Worm (Caenorhabditis elegans): ENCODE results near the gene ZK822.1.

Gene ZK822.1

DNA sequence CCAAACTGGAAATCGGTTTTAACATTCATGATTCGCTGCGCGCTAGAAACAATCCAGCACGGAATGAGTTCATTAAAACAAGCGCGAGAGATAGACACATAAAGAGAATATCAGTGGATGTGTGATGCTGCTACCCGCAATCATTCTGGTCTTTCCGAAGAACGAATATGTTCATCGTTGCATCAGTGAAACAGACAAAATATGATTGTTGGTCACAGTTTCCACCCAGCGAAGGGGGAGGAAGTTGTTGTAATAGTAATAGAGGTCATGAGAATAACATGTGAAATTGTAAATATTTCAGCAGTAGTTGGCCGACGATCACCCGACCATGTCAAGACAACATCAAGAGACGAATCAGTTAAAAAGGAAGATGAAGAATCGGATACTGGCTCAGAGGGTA is 20.7 kb downstream of the ZK822.1 start:
- no peak for TF ChIP-seq unc-62 (GFP tag; optimal IDR thresholded peaks at IDR 0.05)

DNA sequence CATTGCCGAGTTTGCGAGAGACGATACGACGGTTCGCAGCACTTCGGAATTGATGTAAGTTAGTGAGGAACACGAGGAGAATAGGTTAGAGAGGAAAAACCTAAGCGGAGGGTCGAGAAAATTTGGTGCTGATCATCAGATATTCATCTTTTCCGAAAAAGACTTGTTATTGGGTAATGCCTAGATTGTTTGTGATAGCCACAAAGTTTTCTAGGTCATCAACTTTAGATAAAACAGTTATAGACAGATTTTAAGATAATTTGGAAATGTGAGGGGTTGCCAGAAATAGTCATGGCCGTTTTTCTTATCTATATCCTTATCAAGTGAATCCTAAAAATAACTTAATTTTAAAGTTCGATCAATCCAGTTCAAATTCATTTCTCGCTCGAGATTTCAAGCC is 21.5 kb downstream of the ZK822.1 start:
- no peak for TF ChIP-seq unc-62 (GFP tag; optimal IDR thresholded peaks at IDR 0.05)

DNA sequence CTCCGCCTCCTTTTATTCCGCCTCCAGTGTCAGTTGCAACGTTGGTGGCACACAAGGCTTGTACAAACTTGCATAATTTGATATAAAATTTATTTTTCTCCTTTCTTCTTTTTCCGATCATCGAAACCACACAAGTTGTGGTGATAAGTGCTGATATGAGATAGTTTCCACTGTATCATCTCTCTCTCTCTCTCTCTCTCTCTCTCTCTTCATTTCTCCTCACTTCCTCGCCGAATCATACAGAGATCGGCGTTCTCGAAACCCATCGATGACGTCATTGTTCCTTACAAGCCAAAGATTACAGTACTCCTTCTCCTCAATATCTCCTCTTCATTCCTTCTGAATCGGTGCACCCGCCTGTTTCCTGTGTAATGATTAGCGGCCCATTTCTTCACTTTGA is 22.6 kb downstream of the ZK822.1 start, which contains the start of gene nhr-43:
TSS of gene nhr-43 (plus strand) at position 233 of the 400 bp plus-strand sequence.
- no peak for TF ChIP-seq unc-62 (GFP tag; optimal IDR thresholded peaks at IDR 0.05)

DNA sequence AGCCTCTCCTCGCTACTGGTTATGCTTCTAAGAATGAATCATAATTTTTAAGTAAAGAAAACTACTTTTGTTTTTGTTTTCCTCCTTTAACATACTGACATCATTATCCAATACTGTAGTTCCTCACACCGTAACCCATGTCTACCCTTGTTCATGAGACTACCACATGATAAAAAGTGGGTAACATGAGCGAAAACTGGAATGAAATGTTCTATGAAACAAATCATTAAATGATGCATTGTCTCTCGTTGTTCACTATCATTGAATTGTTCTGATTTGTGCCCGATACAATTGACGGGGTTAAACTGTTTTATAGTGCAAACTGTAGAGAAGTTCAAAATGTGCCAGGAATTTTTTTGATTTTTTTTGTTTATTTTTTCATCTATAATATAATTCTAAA is 24.2 kb downstream of the ZK822.1 start:
- TF ChIP-seq unc-62 (GFP tag; optimal IDR thresholded peaks at IDR 0.05) = no peak

DNA sequence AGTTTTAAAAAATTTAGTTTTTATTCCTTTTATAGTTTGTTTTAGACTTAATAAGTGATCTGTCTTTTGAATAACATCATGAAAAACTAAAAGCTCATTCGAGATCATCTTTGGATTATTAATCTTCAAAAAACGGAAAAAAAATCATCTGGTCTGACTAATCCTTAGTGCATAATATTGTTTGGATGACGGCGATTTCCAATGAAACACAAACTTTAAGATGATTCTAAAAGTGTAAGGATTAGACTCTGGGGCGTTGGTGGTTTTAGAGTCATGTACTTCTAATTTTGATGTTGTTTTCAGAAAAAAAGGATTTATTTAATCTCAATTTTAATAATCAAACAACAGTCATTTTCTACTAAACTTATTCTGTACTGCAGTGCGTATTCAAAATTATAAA is 28.6 kb downstream of the ZK822.1 start:
- TF ChIP-seq unc-62 (GFP tag; optimal IDR thresholded peaks at IDR 0.05) = no peak

DNA sequence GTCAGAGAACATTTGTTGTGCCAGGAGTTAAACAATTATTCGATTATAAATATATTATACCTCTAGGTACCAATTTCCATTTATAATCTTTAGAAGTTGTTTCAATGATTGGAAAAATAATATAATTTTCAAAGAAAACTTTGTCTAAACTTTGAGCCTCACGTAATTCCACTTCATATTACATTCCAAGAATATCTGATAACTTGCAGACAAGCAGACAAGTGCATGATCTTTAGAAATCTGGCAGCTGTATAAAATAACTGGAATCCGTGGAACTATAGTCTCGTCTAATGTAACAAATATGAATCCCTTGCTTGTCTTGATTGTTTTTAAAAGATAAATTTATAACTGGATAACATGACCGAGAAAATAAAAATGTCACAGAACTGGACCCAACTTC is 29.4 kb downstream of the ZK822.1 start:
- no peak for TF ChIP-seq unc-62 (GFP tag; optimal IDR thresholded peaks at IDR 0.05)

DNA sequence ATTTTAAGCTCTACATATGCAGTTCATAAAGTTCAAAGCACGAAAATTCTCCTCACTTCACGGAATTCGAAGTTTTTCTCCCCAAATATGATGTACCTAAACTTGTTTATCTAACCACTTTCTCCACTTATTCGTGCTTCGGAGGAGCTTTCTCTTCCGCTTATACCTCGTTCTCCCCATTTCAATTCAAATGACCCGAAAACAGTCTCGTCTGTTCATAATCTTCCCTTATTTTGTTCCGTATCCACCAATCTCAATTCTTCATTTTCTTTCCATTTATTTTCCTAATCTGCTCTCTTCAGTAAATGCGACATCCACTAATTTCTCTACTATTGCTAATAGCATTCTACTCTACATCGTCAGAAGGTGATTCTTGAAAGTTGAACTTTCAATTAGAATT is 36.6 kb downstream of the ZK822.1 start, which contains the start of gene let-653:
TSS of gene let-653 (plus strand) at position 301 of the 400 bp plus-strand sequence.
- TF ChIP-seq unc-62 (GFP tag; optimal IDR thresholded peaks at IDR 0.05) = no peak

DNA sequence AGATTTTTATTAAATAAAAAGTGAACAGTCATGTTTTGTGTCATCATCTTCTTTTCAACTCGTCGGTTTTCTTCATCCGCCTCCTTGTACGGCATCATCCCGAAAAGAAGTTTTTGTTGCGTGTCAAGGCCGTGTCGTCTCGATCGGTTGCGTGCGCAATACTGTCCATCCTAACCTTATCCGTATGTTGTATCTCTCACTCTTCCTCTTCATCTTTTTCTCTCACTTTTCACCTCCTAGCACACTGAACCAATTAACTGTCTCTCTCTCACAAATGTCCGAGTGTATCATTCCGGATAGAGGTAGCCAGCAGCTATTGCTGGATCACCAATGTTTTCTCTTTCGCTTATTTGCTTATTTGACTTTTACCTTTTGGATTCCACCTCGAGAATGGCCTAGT is 38.5 kb downstream of the ZK822.1 start:
- no peak for TF ChIP-seq unc-62 (GFP tag; optimal IDR thresholded peaks at IDR 0.05)

DNA sequence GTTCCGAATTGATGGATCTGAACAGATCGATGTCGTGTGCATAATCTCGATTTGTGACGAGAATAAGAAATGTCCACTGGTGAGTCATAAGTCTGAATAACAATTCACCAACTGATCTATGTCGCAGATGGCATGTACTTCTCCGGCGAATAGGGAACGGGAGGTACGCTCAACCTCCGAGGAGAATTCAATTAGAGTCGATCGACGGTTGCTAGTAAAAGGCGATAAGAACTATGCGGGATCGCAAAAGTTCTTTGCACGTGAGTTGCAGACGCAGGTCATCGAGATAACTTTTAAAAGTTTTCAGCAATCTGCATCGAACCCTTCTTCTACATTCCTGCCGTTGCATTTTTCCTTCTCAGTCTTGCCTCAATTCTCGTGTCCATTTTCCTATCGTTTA is 39.4 kb downstream of the ZK822.1 start:
- no peak for TF ChIP-seq unc-62 (GFP tag; optimal IDR thresholded peaks at IDR 0.05)

DNA sequence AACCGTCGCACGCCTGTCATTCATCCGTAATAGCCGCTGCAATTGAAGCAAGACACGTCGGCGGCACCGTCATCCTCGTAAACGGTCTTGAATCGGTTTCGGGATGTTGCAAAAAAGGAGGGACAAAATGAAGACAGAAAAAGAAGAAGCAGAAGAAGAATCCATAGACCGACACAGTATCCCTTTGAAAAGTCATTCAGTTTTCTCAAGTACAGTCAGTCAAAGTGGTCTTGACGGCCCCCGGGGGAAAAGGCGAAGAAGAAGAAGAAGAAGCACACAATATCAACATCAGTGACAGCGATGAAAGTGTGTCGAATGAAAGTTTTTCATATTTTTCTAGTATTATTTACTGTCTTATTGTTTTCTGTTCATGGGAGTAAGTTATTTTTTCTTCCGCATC is 43.7 kb downstream of the ZK822.1 start, which contains the start of gene cutl-27:
TSS of gene cutl-27 (plus strand) at position 301 of the 400 bp plus-strand sequence.
- no peak for TF ChIP-seq unc-62 (GFP tag; optimal IDR thresholded peaks at IDR 0.05)

DNA sequence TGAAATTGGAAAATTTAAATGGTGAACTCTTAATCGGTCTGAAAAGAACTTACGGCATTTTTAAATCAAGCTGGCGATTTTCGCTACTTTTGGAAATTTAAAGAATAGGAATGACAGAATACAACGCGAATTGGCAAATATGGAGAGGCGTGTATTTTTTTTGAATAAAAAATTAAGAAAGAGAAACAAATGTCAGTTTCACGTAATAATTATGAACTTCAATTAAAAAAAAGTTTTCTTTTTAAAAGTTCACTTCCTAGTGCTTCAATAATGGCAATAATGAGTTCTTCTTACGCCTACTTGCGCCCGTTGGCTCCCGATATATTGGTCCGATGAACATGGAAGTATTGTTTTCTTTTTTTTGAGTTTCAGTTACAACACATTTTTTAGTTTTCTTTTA is 44.3 kb downstream of the ZK822.1 start, which contains the start of gene pph-2:
TSS of gene pph-2 (minus strand) at position 101 of the 400 bp plus-strand sequence.
- TF ChIP-seq unc-62 (GFP tag; optimal IDR thresholded peaks at IDR 0.05) = no peak

DNA sequence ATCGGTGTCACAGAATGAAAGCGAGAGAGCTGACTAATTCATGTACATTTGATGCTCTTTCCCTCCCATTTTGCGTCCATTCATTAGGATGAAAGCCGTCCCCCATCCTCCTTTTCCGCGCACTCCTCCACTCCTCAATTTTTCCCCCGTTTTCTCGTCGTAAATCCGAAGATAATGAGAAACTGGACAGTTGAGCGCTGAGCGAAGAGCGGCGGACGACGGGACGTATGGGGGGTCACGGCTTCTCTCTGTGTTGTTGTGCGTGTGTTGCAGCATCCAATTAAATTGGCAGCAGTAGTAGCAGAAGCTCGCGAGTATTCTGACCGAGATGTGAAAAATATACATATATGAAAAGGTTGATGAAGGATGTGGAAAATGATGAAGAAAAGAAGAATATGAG is 50.0 kb downstream of the ZK822.1 start:
- no peak for TF ChIP-seq unc-62 (GFP tag; optimal IDR thresholded peaks at IDR 0.05)

DNA sequence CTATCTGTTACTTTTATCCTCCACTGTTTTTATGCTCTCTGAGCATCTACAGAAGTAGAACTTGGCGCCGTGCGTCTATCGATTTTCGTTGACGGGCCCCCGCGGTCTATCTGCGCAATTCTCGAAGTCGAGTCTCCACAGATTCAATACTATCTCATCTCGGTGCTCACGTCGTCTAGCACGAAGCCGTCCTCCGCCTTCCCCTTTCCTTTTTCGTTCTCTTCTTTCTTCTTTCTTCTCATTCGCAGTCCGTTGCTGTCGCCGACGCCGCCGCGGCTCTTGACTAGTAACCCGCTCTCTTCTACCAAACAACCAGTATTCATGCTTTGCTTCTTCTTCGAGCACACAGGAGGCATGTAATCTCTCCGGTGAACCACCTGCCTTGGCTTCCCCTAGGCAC is 50.8 kb downstream of the ZK822.1 start:
- TF ChIP-seq unc-62 (GFP tag; optimal IDR thresholded peaks at IDR 0.05) = no peak

DNA sequence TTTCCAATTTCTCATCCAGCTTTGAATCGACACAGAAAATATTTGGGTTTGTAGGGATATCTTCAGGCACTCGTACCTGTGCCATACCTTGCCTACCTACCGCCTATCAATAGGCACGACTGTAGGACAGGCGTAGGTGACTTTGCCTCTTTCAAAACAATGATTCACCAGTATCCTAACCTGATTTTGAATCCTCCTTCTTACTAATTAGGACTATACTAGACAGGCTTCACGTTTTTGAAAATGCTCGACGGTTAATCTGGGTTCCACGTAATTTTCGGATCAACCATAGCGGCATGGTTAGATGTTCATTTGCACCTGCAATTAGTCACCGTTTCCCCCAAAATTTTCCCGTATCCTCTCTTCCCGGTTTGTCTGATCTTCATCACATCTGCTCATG is 53.5 kb downstream of the ZK822.1 start:
- no peak for TF ChIP-seq unc-62 (GFP tag; optimal IDR thresholded peaks at IDR 0.05)
